Fruit fly (Drosophila melanogaster) whole organism, pupa: ENCODE measurements around the gene CG9184.
A peak's percentile ranks its signal among the peaks of the same experiment; 100 is the strongest.

Source experiments
- CG10348 ChIP-seq: fragments of 200-800 bp; sonication (Bioruptor generic); IDR thresholded peaks from 2 replicates; pipeline ENCODE4 v1.3.6; 2022; ENCODE audit warnings: missing biosample characterization, missing genetic modification characterization
- CG15710 ChIP-seq: fragments of 200-800 bp; sonication (Bioruptor generic); optimal IDR thresholded peaks from 2 replicates; lab custom pipeline; 2018; ENCODE audit warnings: missing biosample characterization, mild to moderate bottlenecking, missing genetic modification characterization, moderate library complexity
- CG34367 ChIP-seq: fragments of 200-800 bp; sonication (Bioruptor generic); optimal IDR thresholded peaks from 2 replicates; lab custom pipeline; 2018; ENCODE audit warnings: missing biosample characterization, mild to moderate bottlenecking, missing genetic modification characterization
- CG4496 ChIP-seq: fragments of 200-800 bp; sonication (Bioruptor generic); IDR thresholded peaks from 3 replicates; pipeline ENCODE4 v1.3.6; 2022; ENCODE audit warnings: missing biosample characterization, missing genetic modification characterization
- CG8301 ChIP-seq: fragments of 200-800 bp; sonication (Bioruptor generic); optimal IDR thresholded peaks from 2 replicates; lab custom pipeline; 2018; ENCODE audit warnings: missing biosample characterization, mild to moderate bottlenecking, missing genetic modification characterization
- CG9948 ChIP-seq: fragments of 200-800 bp; sonication (Bioruptor generic); optimal IDR thresholded peaks from 2 replicates; lab custom pipeline; 2018; ENCODE audit warnings: missing biosample characterization, mild to moderate bottlenecking, missing genetic modification characterization, moderate library complexity
- Snoo ChIP-seq: fragments of 200-800 bp; sonication (Bioruptor generic); optimal IDR thresholded peaks from 3 replicates; lab custom pipeline; 2017; ENCODE audit warnings: missing biosample characterization, mild to moderate bottlenecking, missing genetic modification characterization, inconsistent platforms
- fd96Ca ChIP-seq: fragments of 200-800 bp; sonication (Bioruptor generic); IDR thresholded peaks from 3 replicates; pipeline ENCODE4 v1.3.6; 2022; ENCODE audit warnings: missing biosample characterization, missing genetic modification characterization
- rn ChIP-seq: fragments of 200-800 bp; sonication (Bioruptor generic); IDR thresholded peaks from 2 replicates; pipeline ENCODE4 v1.3.6; 2022; ENCODE audit warnings: missing biosample characterization, missing genetic modification characterization

- peak; percentile 72 for TF ChIP-seq Snoo (tag; lab: Kevin White, UChicago)
- TF ChIP-seq CG4496: peak; percentile 87
- TF ChIP-seq CG34367: peak; percentile 78
- peak; percentile 68 for TF ChIP-seq rn (GFP tag; lab: Robert Waterston, UW)
- TF ChIP-seq CG10348 (GFP tag; lab: Robert Waterston, UW): no peak
- peak; percentile 92 for TF ChIP-seq fd96Ca (GFP tag; lab: Robert Waterston, UW)
- TF ChIP-seq CG8301 (tag; lab: Kevin White, UChicago): peak; percentile 79
- TF ChIP-seq CG9948: peak; percentile 75
- TF ChIP-seq CG15710: peak; percentile 83
Measured at dm6 chr3L:1348248-1348647, 25.6 kb upstream of the CG9184 start.
